Fruit fly (Drosophila melanogaster) whole organism, pupa: ENCODE data around the gene PGAP1.

ENCODE experiments used
- CG15710 ChIP-seq: fragments of 200-800 bp; sonication (Bioruptor generic); optimal IDR thresholded peaks from 2 replicates; lab custom pipeline; 2018; ENCODE audit warnings: missing biosample characterization, mild to moderate bottlenecking, missing genetic modification characterization, moderate library complexity
- CG34367 ChIP-seq: fragments of 200-800 bp; sonication (Bioruptor generic); optimal IDR thresholded peaks from 2 replicates; lab custom pipeline; 2018; ENCODE audit warnings: missing biosample characterization, mild to moderate bottlenecking, missing genetic modification characterization
- CG8159 ChIP-seq: fragments of 200-800 bp; sonication (Bioruptor generic); optimal IDR thresholded peaks from 3 replicates; lab custom pipeline; 2018; ENCODE audit warnings: missing biosample characterization, mild to moderate bottlenecking, missing genetic modification characterization, moderate library complexity
- D1 ChIP-seq: fragments of 200-800 bp; sonication (Bioruptor generic); optimal IDR thresholded peaks from 2 replicates; lab custom pipeline; 2018; ENCODE audit warnings: missing biosample characterization, mild to moderate bottlenecking, missing genetic modification characterization, moderate library complexity
- EcR ChIP-seq: fragments of 200-800 bp; sonication (Bioruptor generic); optimal IDR thresholded peaks from 3 replicates; lab custom pipeline; 2019; ENCODE audit warnings: missing biosample characterization, missing genetic modification characterization, mild to moderate bottlenecking, moderate library complexity, missing genetic modification reagents
- fd96Ca ChIP-seq: fragments of 200-800 bp; sonication (Bioruptor generic); IDR thresholded peaks from 3 replicates; pipeline ENCODE4 v1.3.6; 2022; ENCODE audit warnings: missing biosample characterization, missing genetic modification characterization

dm6 chrX:5698087-5698727 is 8.9 kb upstream of the PGAP1 start, which contains the start of gene AdamTS-B:
- TF ChIP-seq CG34367 (tag; lab: Kevin White, UChicago) = peak; percentile 52
- peak; percentile 84 for TF ChIP-seq CG8159 (tag; lab: Kevin White, UChicago)
- TF ChIP-seq EcR (GFP tag; lab: Kevin White, UChicago) = no peak
- peak; percentile 78 for TF ChIP-seq CG15710 (tag; lab: Kevin White, UChicago)
- TF ChIP-seq D1 (tag; lab: Kevin White, UChicago) = peak; percentile 34
- TF ChIP-seq fd96Ca (GFP tag; lab: Robert Waterston, UW) = 0 out of 3 replicates have a peak, but pooled peaks have one; percentile 45
